Worm (Caenorhabditis elegans): ENCODE measurements around the gene F32D1.3.

F32D1.3 gene

ce11 chrV:4319867-4320266 is 41.5 kb downstream of the F32D1.3 start, which contains the start of gene ZC132.9:
Gene ZC132.9, minus strand, starts transcription at chrV:4319967.
- TF ChIP-seq elt-3 (tag; optimal IDR thresholded peaks at IDR 0.05) (no peak), M03D4.4 (tag; optimal IDR thresholded peaks at IDR 0.05) (no peak), mep-1 (tag; optimal IDR thresholded peaks at IDR 0.05) (no peak), nhr-28 (tag; optimal IDR thresholded peaks at IDR 0.05) (no peak), nhr-76 (tag; optimal IDR thresholded peaks at IDR 0.05) (no peak), zip-8 (tag; optimal IDR thresholded peaks at IDR 0.05) (no peak), pha-4 (tag; optimal IDR thresholded peaks at IDR 0.05) (no peak), blmp-1 (tag; optimal IDR thresholded peaks at IDR 0.05) (no peak), ceh-83 (GFP tag; optimal IDR thresholded peaks at IDR 0.05) (no peak), cnd-1 (tag; optimal IDR thresholded peaks at IDR 0.05) (no peak), hlh-1 (tag; optimal IDR thresholded peaks at IDR 0.05) (no peak), nhr-2 (tag; optimal IDR thresholded peaks at IDR 0.05) (no peak), unc-39 (tag; optimal IDR thresholded peaks at IDR 0.05) (no peak), unc-62 (GFP tag; optimal IDR thresholded peaks at IDR 0.05) (no peak), nhr-237 (tag; optimal IDR thresholded peaks at IDR 0.05) (no peak), bed-3 (GFP tag; optimal IDR thresholded peaks at IDR 0.05) (no peak), ham-2 (GFP tag; optimal IDR thresholded peaks at IDR 0.05) (no peak), mab-5 (tag; optimal IDR thresholded peaks at IDR 0.05) (no peak), lin-13 (tag; optimal IDR thresholded peaks at IDR 0.05) (no peak)

ce11 chrV:4315057-4315456 is 46.3 kb downstream of the F32D1.3 start, which contains the start of gene srh-192:
Gene srh-192, minus strand, starts transcription at chrV:4315157.
- no peak for TF ChIP-seq ceh-39 (tag; optimal IDR thresholded peaks at IDR 0.05)
- no peak for TF ChIP-seq ceh-43 (GFP tag; optimal IDR thresholded peaks at IDR 0.05)
- TF ChIP-seq ham-2 (GFP tag; optimal IDR thresholded peaks at IDR 0.05), result no peak
- no peak for TF ChIP-seq sem-2 (GFP tag; optimal IDR thresholded peaks at IDR 0.05)
- no peak for TF ChIP-seq flh-1 (GFP tag; optimal IDR thresholded peaks at IDR 0.05)
- TF ChIP-seq lin-13 (tag; optimal IDR thresholded peaks at IDR 0.05), result no peak
- TF ChIP-seq pha-4 (tag; optimal IDR thresholded peaks at IDR 0.05), result no peak

ce11 chrV:4304240-4304639 is 57.1 kb downstream of the F32D1.3 start:
- TF ChIP-seq ceh-83 (GFP tag; optimal IDR thresholded peaks at IDR 0.05) (no peak), nhr-12 (tag; optimal IDR thresholded peaks at IDR 0.05) (no peak), mep-1 (tag; optimal IDR thresholded peaks at IDR 0.05) (no peak), mab-5 (tag; optimal IDR thresholded peaks at IDR 0.05) (no peak)

- TF ChIP-seq unc-62 (GFP tag; optimal IDR thresholded peaks at IDR 0.05) (no peak), ceh-83 (GFP tag; optimal IDR thresholded peaks at IDR 0.05) (no peak), nhr-28 (tag; optimal IDR thresholded peaks at IDR 0.05) (no peak), bed-3 (GFP tag; optimal IDR thresholded peaks at IDR 0.05) (no peak), lin-13 (tag; optimal IDR thresholded peaks at IDR 0.05) (no peak), zip-8 (tag; optimal IDR thresholded peaks at IDR 0.05) (no peak), sptf-1 (tag; optimal IDR thresholded peaks at IDR 0.05) (no peak), elt-3 (tag; optimal IDR thresholded peaks at IDR 0.05) (no peak), ztf-11 (tag; optimal IDR thresholded peaks at IDR 0.05) (no peak), nhr-237 (tag; optimal IDR thresholded peaks at IDR 0.05) (no peak), blmp-1 (tag; optimal IDR thresholded peaks at IDR 0.05) (no peak), mab-5 (tag; optimal IDR thresholded peaks at IDR 0.05) (no peak), cnd-1 (tag; optimal IDR thresholded peaks at IDR 0.05) (no peak), snpc-4 (tag; optimal IDR thresholded peaks at IDR 0.05) (no peak), lsy-2 (tag; optimal IDR thresholded peaks at IDR 0.05) (no peak), nhr-12 (tag; optimal IDR thresholded peaks at IDR 0.05) (no peak), M03D4.4 (tag; optimal IDR thresholded peaks at IDR 0.05) (no peak), nhr-76 (tag; optimal IDR thresholded peaks at IDR 0.05) (no peak), flh-1 (GFP tag; optimal IDR thresholded peaks at IDR 0.05) (no peak)
Observed at ce11 chrV:4303793-4304192, 57.6 kb downstream of the F32D1.3 start.

ce11 chrV:4302842-4303241 is 58.5 kb downstream of the F32D1.3 start:
- TF ChIP-seq snpc-4 (tag; optimal IDR thresholded peaks at IDR 0.05) (no peak), nhr-28 (tag; optimal IDR thresholded peaks at IDR 0.05) (no peak), lin-13 (tag; optimal IDR thresholded peaks at IDR 0.05) (no peak), ceh-39 (tag; optimal IDR thresholded peaks at IDR 0.05) (no peak), elt-1 (tag; optimal IDR thresholded peaks at IDR 0.05; ENCODE audit: borderline replicate concordance, insufficient read depth) (no peak), drap-1 (GFP tag; optimal IDR thresholded peaks at IDR 0.05) (no peak), sem-2 (GFP tag; optimal IDR thresholded peaks at IDR 0.05) (no peak), unc-120 (tag; optimal IDR thresholded peaks at IDR 0.05; ENCODE audit: poor library complexity, severe bottlenecking) (no peak), ces-1 (GFP tag; optimal IDR thresholded peaks at IDR 0.05) (no peak), mep-1 (tag; optimal IDR thresholded peaks at IDR 0.05) (no peak), ham-2 (GFP tag; optimal IDR thresholded peaks at IDR 0.05) (no peak)
